Fruit fly (Drosophila melanogaster) whole organism, adult: ENCODE results near the gene tal-AA.

ENCODE experiments used
- CG7101 ChIP-seq: fragments of 200-800 bp; sonication (Bioruptor generic); optimal IDR thresholded peaks from 2 replicates; lab custom pipeline; 2018; ENCODE audit warnings: missing biosample characterization, mild to moderate bottlenecking, missing genetic modification characterization, moderate library complexity
- Hr96 ChIP-seq: fragments of 200-800 bp; sonication (Bioruptor generic); optimal IDR thresholded peaks from 2 replicates; lab custom pipeline; 2016; ENCODE audit warnings: missing biosample characterization, missing genetic modification characterization
- cnc ChIP-seq, 2 experiments: fragments of >200 bp; optimal IDR thresholded peaks; 2 replicates each; lab custom pipeline; 2017
- toe ChIP-seq: fragments of 200-800 bp; sonication (Bioruptor generic); optimal IDR thresholded peaks from 2 replicates; lab custom pipeline; 2016; ENCODE audit warnings: missing biosample characterization, missing genetic modification characterization

DNA sequence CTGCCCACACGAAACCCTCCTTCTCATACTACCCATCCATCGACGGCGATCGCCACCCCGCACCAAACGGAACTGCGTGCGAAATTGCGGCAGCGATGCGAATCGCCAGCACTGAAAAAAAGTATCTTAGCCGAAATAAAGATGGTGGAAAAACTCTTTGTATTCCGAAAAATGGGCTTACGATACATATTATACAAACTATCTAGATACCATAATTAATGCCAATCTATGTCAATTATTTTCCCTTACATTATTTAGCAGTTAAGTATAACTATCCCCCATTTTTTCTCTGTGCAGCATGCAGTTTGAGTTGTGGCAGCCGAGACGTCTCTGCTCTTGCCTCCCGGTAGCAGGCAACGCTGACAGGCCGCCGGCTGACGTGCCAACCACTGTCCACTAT is 48.9 kb downstream of the tal-AA start:
- TF ChIP-seq toe (no peak), cnc (optimal IDR thresholded peaks at IDR 0.05; lab: Kevin White, UChicago) (no peak), Hr96 (GFP tag; lab: Kevin White, UChicago) (no peak), CG7101 (no peak)
